Worm (Caenorhabditis elegans) whole organism, L4 larva: ENCODE data around the gene F11A5.17.

Source experiments
- F26F4.8 ChIP-seq: fragments of 200-800 bp; sonication (Bioruptor generic); conservative IDR thresholded peaks from 2 replicates; pipeline ENCODE4 v1.3.6; 2022; ENCODE audit warnings: missing genetic modification characterization, missing compliant biosample characterization
- F44E2.7 ChIP-seq: fragments of 200-800 bp; sonication (Bioruptor generic); IDR thresholded peaks from 2 replicates; pipeline ENCODE4 v2.1.2; 2022; ENCODE audit warnings: missing genetic modification characterization, missing compliant biosample characterization
- ZK546.5 ChIP-seq, 2 experiments: sonication (generic microtip); optimal IDR thresholded peaks; 2 replicates each; lab custom pipeline; 2017; ENCODE audit warnings: missing biosample characterization in 2 of 2, missing genetic modification characterization in 2 of 2
- fkh-10 ChIP-seq: fragments of 150-350 bp; optimal IDR thresholded peaks from 2 replicates; lab custom pipeline; 2014; ENCODE audit warnings: missing biosample characterization, missing genetic modification reagents, missing genetic modification characterization
- hlh-11 ChIP-seq: fragments of 200-800 bp; sonication (Bioruptor generic); optimal IDR thresholded peaks from 2 replicates; lab custom pipeline; 2018; ENCODE audit warnings: mild to moderate bottlenecking, missing genetic modification characterization, missing compliant biosample characterization
- lin-13 ChIP-seq: fragments of 150-350 bp; optimal IDR thresholded peaks from 2 replicates; lab custom pipeline; 2014; ENCODE audit warnings: missing biosample characterization, missing genetic modification reagents, missing genetic modification characterization
- mdl-1 ChIP-seq, 2 experiments: fragments of 150-350 bp in 1 of 2; sonication (generic microtip) in 1 of 2; optimal IDR thresholded peaks; 2 replicates each; lab custom pipeline; 2014 to 2017; ENCODE audit warnings: missing biosample characterization in 2 of 2, missing genetic modification characterization in 2 of 2
- nhr-11 ChIP-seq: fragments of 150-350 bp; optimal IDR thresholded peaks from 2 replicates; lab custom pipeline; 2014; ENCODE audit warnings: missing biosample characterization, missing genetic modification characterization
- nhr-237 ChIP-seq: sonication (generic microtip); optimal IDR thresholded peaks from 2 replicates; lab custom pipeline; 2017; ENCODE audit warnings: missing biosample characterization, missing genetic modification characterization
- pha-4 ChIP-seq, 2 experiments: fragments of 150-350 bp in 1 of 2; fragments of 200-800 bp in 1 of 2; sonication (Bioruptor generic) in 1 of 2; IDR thresholded peaks in 1 of 2; optimal IDR thresholded peaks in 1 of 2; 2 replicates each; pipeline versions ENCODE4 v1.3.6 to Lab custom; 2014 to 2022; ENCODE audit warnings: missing genetic modification characterization in 2 of 2, missing genetic modification reagents in 2 of 2, missing biosample characterization in 1 of 2, missing compliant biosample characterization in 1 of 2
- snpc-4 ChIP-seq: fragments of 150-350 bp; optimal IDR thresholded peaks from 2 replicates; lab custom pipeline; 2014; ENCODE audit warnings: missing biosample characterization, missing genetic modification characterization

- TF ChIP-seq ZK546.5 (tag; optimal IDR thresholded peaks at IDR 0.05; lab: Kevin White, UChicago) (no peak), fkh-10 (GFP tag; lab: Kevin White, UChicago) (no peak), lin-13 (GFP tag; lab: Kevin White, UChicago) (no peak), snpc-4 (tag; lab: Kevin White, UChicago) (no peak), nhr-11 (no peak), pha-4 (GFP tag; IDR thresholded peaks at IDR 0.05; lab: Robert Waterston, UW) (no peak), pha-4 (tag; optimal IDR thresholded peaks at IDR 0.05; lab: Kevin White, UChicago) (no peak), F44E2.7 (GFP tag; lab: Robert Waterston, UW) (no peak), hlh-11 (tag; lab: Kevin White, UChicago) (no peak), F26F4.8 (GFP tag; lab: Robert Waterston, UW) (no peak), nhr-237 (no peak), mdl-1 (tag; optimal IDR thresholded peaks at IDR 0.05; lab: Kevin White, UChicago) (no peak)
Measured at ce11 chrV:16175227-16175626, 26.6 kb upstream of the F11A5.17 start.
